Worm (Caenorhabditis elegans) whole organism, L4 larva: Measurements from ENCODE around the gene fbxa-84.

Experiments
- D1046.2 ChIP-seq: fragments of 200-800 bp; sonication (Bioruptor generic); IDR thresholded peaks from 2 replicates; pipeline ENCODE4 v1.3.6; 2022; ENCODE audit warnings: missing genetic modification characterization, missing compliant biosample characterization
- F26F4.8 ChIP-seq: fragments of 200-800 bp; sonication (Bioruptor generic); conservative IDR thresholded peaks from 2 replicates; pipeline ENCODE4 v1.3.6; 2022; ENCODE audit warnings: missing genetic modification characterization, missing compliant biosample characterization
- F44E2.7 ChIP-seq: fragments of 200-800 bp; sonication (Bioruptor generic); IDR thresholded peaks from 2 replicates; pipeline ENCODE4 v2.1.2; 2022; ENCODE audit warnings: missing genetic modification characterization, missing compliant biosample characterization
- T20F7.1 ChIP-seq: fragments of 200-800 bp; sonication (Bioruptor generic); optimal IDR thresholded peaks from 2 replicates; lab custom pipeline; 2018; ENCODE audit warnings: mild to moderate bottlenecking, missing genetic modification characterization, missing compliant biosample characterization
- Y105C5A.15 ChIP-seq: fragments of 200-800 bp; sonication (Bioruptor generic); IDR thresholded peaks from 2 replicates; pipeline ENCODE4 v1.3.6; 2022; ENCODE audit warnings: missing genetic modification characterization, missing compliant biosample characterization
- Y48G9A.11 ChIP-seq: fragments of 200-800 bp; sonication (Bioruptor generic); IDR thresholded peaks from 2 replicates; pipeline ENCODE4 v1.3.6; 2022; ENCODE audit warnings: missing genetic modification reagents, missing genetic modification characterization, missing compliant biosample characterization
- Y5F2A.4 ChIP-seq: fragments of 200-800 bp; sonication (Bioruptor generic); optimal IDR thresholded peaks from 2 replicates; lab custom pipeline; 2018; ENCODE audit warnings: mild to moderate bottlenecking, missing genetic modification characterization, missing compliant biosample characterization
- Y75B8A.6 ChIP-seq: fragments of 200-800 bp; sonication (Bioruptor generic); IDR thresholded peaks from 2 replicates; pipeline ENCODE4 v1.3.6; 2022; ENCODE audit warnings: missing genetic modification reagents, missing genetic modification characterization, missing compliant biosample characterization
- ZK337.2 ChIP-seq: fragments of 200-800 bp; sonication (Bioruptor generic); IDR thresholded peaks from 2 replicates; pipeline ENCODE4 v1.3.6; 2022; ENCODE audit warnings: missing genetic modification reagents, missing genetic modification characterization, missing compliant biosample characterization
- ceh-28 ChIP-seq: fragments of 150-350 bp; optimal IDR thresholded peaks from 2 replicates; lab custom pipeline; 2014; ENCODE audit warnings: missing biosample characterization, missing genetic modification reagents, missing genetic modification characterization
- ceh-62 ChIP-seq: sonication (generic microtip); optimal IDR thresholded peaks from 2 replicates; lab custom pipeline; 2017; ENCODE audit warnings: missing biosample characterization, missing genetic modification characterization
- cey-2 ChIP-seq: sonication (generic microtip); optimal IDR thresholded peaks from 3 replicates; lab custom pipeline; 2017; ENCODE audit warnings: missing genetic modification characterization, mild to moderate bottlenecking, missing compliant biosample characterization, antibody characterized with exemption, borderline replicate concordance; ENCODE audit not compliant: insufficient read depth
- daf-19 ChIP-seq: fragments of 200-800 bp; sonication (Bioruptor generic); conservative IDR thresholded peaks from 2 replicates; pipeline ENCODE4 v1.3.6; 2022; ENCODE audit warnings: missing genetic modification characterization, missing compliant biosample characterization
- dve-1 ChIP-seq: sonication (generic microtip); optimal IDR thresholded peaks from 2 replicates; lab custom pipeline; 2017; ENCODE audit warnings: antibody characterized with exemption, mild to moderate bottlenecking, missing genetic modification characterization, missing compliant biosample characterization; ENCODE audit not compliant: insufficient read depth
- egl-27 ChIP-seq: sonication (generic microtip); optimal IDR thresholded peaks from 3 replicates; lab custom pipeline; 2017; ENCODE audit warnings: missing biosample characterization, missing genetic modification reagents, missing genetic modification characterization
- fkh-10 ChIP-seq: fragments of 150-350 bp; optimal IDR thresholded peaks from 2 replicates; lab custom pipeline; 2014; ENCODE audit warnings: missing biosample characterization, missing genetic modification reagents, missing genetic modification characterization
- gei-8 ChIP-seq: fragments of 200-800 bp; sonication (Bioruptor generic); optimal IDR thresholded peaks from 2 replicates; lab custom pipeline; 2018; ENCODE audit warnings: mild to moderate bottlenecking, missing genetic modification characterization, missing compliant biosample characterization
- hmg-1.1 ChIP-seq: fragments of 200-800 bp; sonication (Bioruptor generic); IDR thresholded peaks from 2 replicates; pipeline ENCODE4 v1.3.6; 2022; ENCODE audit warnings: missing genetic modification reagents, missing genetic modification characterization, missing compliant biosample characterization
- lin-15B ChIP-seq: fragments of 150-350 bp; sonication (generic microtip); optimal IDR thresholded peaks from 3 replicates; lab custom pipeline; 2014; ENCODE audit warnings: missing biosample characterization, missing genetic modification characterization
- madf-5 ChIP-seq, 2 experiments: fragments of 200-800 bp; sonication (Bioruptor generic); IDR thresholded peaks; 2 replicates each; pipeline ENCODE4 v1.3.6; 2022; ENCODE audit warnings: missing compliant biosample characterization in 2 of 2, missing genetic modification characterization in 2 of 2
- mep-1 ChIP-seq: fragments of 150-350 bp; sonication (generic microtip); optimal IDR thresholded peaks from 3 replicates; lab custom pipeline; 2014; ENCODE audit warnings: missing biosample characterization, missing genetic modification characterization
- nhr-102 ChIP-seq: sonication (generic microtip); optimal IDR thresholded peaks from 2 replicates; lab custom pipeline; 2016; ENCODE audit warnings: mild to moderate bottlenecking, missing genetic modification characterization, moderate library complexity, missing compliant biosample characterization
- nhr-111 ChIP-seq: fragments of 200-800 bp; sonication (Bioruptor generic); optimal IDR thresholded peaks from 2 replicates; lab custom pipeline; 2018; ENCODE audit warnings: mild to moderate bottlenecking, missing genetic modification characterization, missing compliant biosample characterization
- nhr-28 ChIP-seq: fragments of 150-350 bp; optimal IDR thresholded peaks from 2 replicates; lab custom pipeline; 2014; ENCODE audit warnings: missing biosample characterization, missing genetic modification characterization
- nhr-41 ChIP-seq: fragments of 200-800 bp; sonication (Bioruptor generic); IDR thresholded peaks from 2 replicates; pipeline ENCODE4 v1.3.6; 2022; ENCODE audit warnings: missing genetic modification reagents, missing genetic modification characterization, missing compliant biosample characterization
- nhr-48 ChIP-seq: sonication (generic microtip); optimal IDR thresholded peaks from 2 replicates; lab custom pipeline; 2016; ENCODE audit warnings: mild to moderate bottlenecking, missing genetic modification characterization, missing compliant biosample characterization
- nhr-76 ChIP-seq: fragments of 150-350 bp; optimal IDR thresholded peaks from 2 replicates; lab custom pipeline; 2014; ENCODE audit warnings: missing biosample characterization, missing genetic modification characterization
- nhr-77 ChIP-seq: fragments of 150-350 bp; optimal IDR thresholded peaks from 2 replicates; lab custom pipeline; 2014; ENCODE audit warnings: missing biosample characterization, missing genetic modification characterization
- pha-4 ChIP-seq, 2 experiments: fragments of 150-350 bp in 1 of 2; fragments of 200-800 bp in 1 of 2; sonication (Bioruptor generic) in 1 of 2; IDR thresholded peaks in 1 of 2; optimal IDR thresholded peaks in 1 of 2; 2 replicates each; pipeline versions ENCODE4 v1.3.6 to Lab custom; 2014 to 2022; ENCODE audit warnings: missing genetic modification characterization in 2 of 2, missing genetic modification reagents in 2 of 2, missing biosample characterization in 1 of 2, missing compliant biosample characterization in 1 of 2
- pqm-1 ChIP-seq: sonication (generic microtip); optimal IDR thresholded peaks from 2 replicates; lab custom pipeline; 2017; ENCODE audit warnings: missing biosample characterization, missing genetic modification characterization
- saeg-2 ChIP-seq: fragments of 200-800 bp; sonication (Bioruptor generic); IDR thresholded peaks from 2 replicates; pipeline ENCODE4 v1.3.6; 2022; ENCODE audit warnings: missing genetic modification reagents, missing genetic modification characterization, missing compliant biosample characterization
- sdz-12 ChIP-seq: fragments of 200-800 bp; sonication (Bioruptor generic); optimal IDR thresholded peaks from 2 replicates; lab custom pipeline; 2018; ENCODE audit warnings: mild to moderate bottlenecking, missing genetic modification characterization, missing compliant biosample characterization
- skn-1 ChIP-seq: fragments of 150-350 bp; optimal IDR thresholded peaks from 2 replicates; lab custom pipeline; 2014; ENCODE audit warnings: missing biosample characterization, missing genetic modification characterization
- spr-1 ChIP-seq: sonication (generic microtip); optimal IDR thresholded peaks from 2 replicates; lab custom pipeline; 2016; ENCODE audit warnings: mild to moderate bottlenecking, missing genetic modification characterization, missing compliant biosample characterization
- spr-3 ChIP-seq: fragments of 200-800 bp; sonication (Bioruptor generic); optimal IDR thresholded peaks from 2 replicates; lab custom pipeline; 2018; ENCODE audit warnings: mild to moderate bottlenecking, missing genetic modification characterization, missing compliant biosample characterization
- tag-97 ChIP-seq: fragments of 200-800 bp; sonication (Bioruptor generic); IDR thresholded peaks from 2 replicates; pipeline ENCODE4 v1.3.6; 2022; ENCODE audit warnings: missing genetic modification characterization, missing compliant biosample characterization
- unc-130 ChIP-seq: sonication (generic microtip); optimal IDR thresholded peaks from 2 replicates; lab custom pipeline; 2016; ENCODE audit warnings: missing genetic modification reagents, missing genetic modification characterization, missing compliant biosample characterization
- unc-39 ChIP-seq: sonication (generic microtip); optimal IDR thresholded peaks from 2 replicates; lab custom pipeline; 2017; ENCODE audit warnings: missing biosample characterization, missing genetic modification characterization

The fbxa-84 gene

DNA sequence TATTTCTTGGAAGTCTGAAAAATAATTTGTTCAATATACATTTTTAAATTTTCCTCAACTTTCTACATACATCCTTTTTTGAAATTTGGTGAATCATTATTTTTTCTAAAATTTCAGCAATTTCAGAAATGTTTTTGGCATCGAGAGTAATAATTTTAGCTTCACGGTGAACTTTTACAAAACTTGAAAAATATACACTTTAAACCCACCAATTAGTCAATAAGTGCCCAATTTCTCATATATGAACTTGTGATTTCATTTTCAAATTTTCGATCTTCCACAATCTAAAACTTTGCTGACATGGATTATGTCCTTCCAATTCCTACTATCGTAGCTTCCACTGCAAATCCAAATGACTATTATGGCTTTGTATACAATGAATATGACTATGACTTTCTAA lies 41.4 kb downstream of the fbxa-84 start, which contains the start of gene srw-24:
TSS of gene srw-24 (plus strand) at position 301 of the 400 bp plus-strand sequence.
- TF ChIP-seq nhr-28 (tag; lab: Kevin White, UChicago), result no peak
- TF ChIP-seq saeg-2 (GFP tag; lab: Robert Waterston, UW), result no peak
- TF ChIP-seq T20F7.1 (GFP tag; lab: Kevin White, UChicago), result no peak
- TF ChIP-seq Y5F2A.4 (GFP tag; lab: Kevin White, UChicago), result no peak
- no peak for TF ChIP-seq unc-130 (GFP tag; lab: Kevin White, UChicago)
- no peak for TF ChIP-seq Y105C5A.15 (GFP tag; lab: Robert Waterston, UW)
- no peak for TF ChIP-seq mep-1
- no peak for TF ChIP-seq F26F4.8 (GFP tag; lab: Robert Waterston, UW)
- TF ChIP-seq nhr-77 (tag; lab: Kevin White, UChicago), result no peak
- TF ChIP-seq Y75B8A.6 (GFP tag; lab: Robert Waterston, UW), result no peak
- TF ChIP-seq dve-1, result no peak

- TF ChIP-seq nhr-41 (no peak), Y105C5A.15 (GFP tag; lab: Robert Waterston, UW) (no peak), tag-97 (no peak), Y48G9A.11 (GFP tag; lab: Robert Waterston, UW) (no peak), nhr-76 (tag; lab: Kevin White, UChicago) (no peak), ceh-28 (tag; lab: Kevin White, UChicago) (no peak), gei-8 (no peak), spr-1 (tag; lab: Kevin White, UChicago) (no peak), nhr-48 (tag; lab: Kevin White, UChicago) (no peak), daf-19 (GFP tag; lab: Robert Waterston, UW) (no peak), fkh-10 (GFP tag; lab: Kevin White, UChicago) (no peak), dve-1 (no peak), lin-15B (tag; lab: Kevin White, UChicago) (no peak), spr-3 (no peak), nhr-102 (no peak), unc-39 (tag; lab: Kevin White, UChicago) (no peak), pha-4 (GFP tag; IDR thresholded peaks at IDR 0.05; lab: Robert Waterston, UW) (no peak), pha-4 (tag; optimal IDR thresholded peaks at IDR 0.05; lab: Kevin White, UChicago) (no peak), cey-2 (tag; lab: Kevin White, UChicago) (no peak)
These were observed 43.4 kb downstream of the fbxa-84 start, which contains the start of gene srw-14 for ce11 chrV:15225650-15226049. Gene srw-14 (plus strand): TSS chrV:15225950.

DNA sequence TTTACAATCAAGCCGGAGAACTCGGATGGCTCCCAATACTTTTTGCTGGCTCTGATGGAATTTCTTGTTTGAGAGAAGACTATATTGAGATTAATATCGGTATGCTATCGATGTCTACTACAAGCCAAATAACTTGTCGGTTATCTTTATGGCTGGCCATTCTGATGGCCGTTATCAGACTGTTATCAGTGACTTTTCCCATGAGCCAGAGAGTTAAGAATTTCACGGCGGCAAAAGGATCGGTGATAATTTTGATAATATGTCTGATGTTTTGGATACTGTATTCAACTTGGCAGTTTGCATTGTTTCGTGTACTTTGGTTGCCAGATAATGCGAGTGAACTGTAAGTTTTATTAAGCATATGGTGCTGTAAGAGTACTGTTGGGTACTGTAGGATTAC lies 44.0 kb downstream of the fbxa-84 start:
- TF ChIP-seq pqm-1 (tag; lab: Kevin White, UChicago), result peak; percentile 41
- no peak for TF ChIP-seq unc-39 (tag; lab: Kevin White, UChicago)

DNA sequence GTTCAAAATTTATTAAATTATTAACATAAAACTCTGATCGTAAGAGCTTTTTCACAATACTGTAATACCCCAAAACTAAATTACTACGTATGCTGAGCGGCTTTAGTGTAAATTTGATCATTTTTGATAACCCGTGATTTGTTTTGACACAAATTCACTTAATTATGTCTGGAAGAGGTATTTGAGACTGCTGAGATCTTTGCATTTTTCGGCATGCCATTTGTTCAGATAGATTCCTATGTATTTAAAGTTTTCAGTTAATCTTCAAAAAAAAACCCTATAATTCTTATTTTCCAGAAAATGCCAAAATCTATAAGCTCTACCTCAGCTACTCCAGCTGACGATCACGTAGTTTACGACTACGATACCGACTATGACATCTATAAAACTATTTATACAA lies 48.0 kb downstream of the fbxa-84 start, which contains the start of gene srw-15:
TSS of gene srw-15 (plus strand) at position 301 of the 400 bp plus-strand sequence.
- TF ChIP-seq mep-1 (no peak), egl-27 (no peak), ceh-62 (tag; lab: Kevin White, UChicago) (no peak), nhr-48 (tag; lab: Kevin White, UChicago) (no peak), Y5F2A.4 (GFP tag; lab: Kevin White, UChicago) (no peak), madf-5 (GFP tag; IDR thresholded peaks at IDR 0.05; lab: Robert Waterston, UW) (no peak), F44E2.7 (GFP tag; lab: Robert Waterston, UW) (no peak), spr-3 (no peak), T20F7.1 (GFP tag; lab: Kevin White, UChicago) (no peak), ZK337.2 (GFP tag; lab: Robert Waterston, UW) (no peak), nhr-41 (no peak), nhr-111 (no peak), Y48G9A.11 (GFP tag; lab: Robert Waterston, UW) (no peak), hmg-1.1 (GFP tag; lab: Robert Waterston, UW) (no peak), D1046.2 (GFP tag; lab: Robert Waterston, UW) (no peak), sdz-12 (no peak), ceh-28 (tag; lab: Kevin White, UChicago) (no peak), skn-1 (tag; lab: Kevin White, UChicago) (no peak)
